Fruit fly (Drosophila melanogaster): Measurements from ENCODE around the gene Atg14.

The Atg14 gene

dm6 chr3R:29153197-29153644 is 37.0 kb downstream of the Atg14 start, which contains the start of the genes Slbp and Rpn2 (continued):
- TF ChIP-seq Hr38 (GFP tag; optimal IDR thresholded peaks at IDR 0.05) (no peak), Ets21C (GFP tag; optimal IDR thresholded peaks at IDR 0.05) (no peak), dsx (GFP tag; optimal IDR thresholded peaks at IDR 0.05; ENCODE audit: poor library complexity, severe bottlenecking) (no peak), salr (GFP tag; optimal IDR thresholded peaks at IDR 0.05) (no peak), acj6 (GFP tag; optimal IDR thresholded peaks at IDR 0.05) (no peak), spab (GFP tag; optimal IDR thresholded peaks at IDR 0.05) (no peak), vri (GFP tag; optimal IDR thresholded peaks at IDR 0.05) (no peak), Blimp-1 (GFP tag; optimal IDR thresholded peaks at IDR 0.05) (no peak), CG6792 (GFP tag; optimal IDR thresholded peaks at IDR 0.05) (peak; percentile 23), CG6163 (GFP tag; IDR thresholded peaks at IDR 0.05) (no peak), Hr39 (GFP tag; optimal IDR thresholded peaks at IDR 0.05) (peak; percentile 15), svp (GFP tag) (no peak), CG3919 (GFP tag; optimal IDR thresholded peaks at IDR 0.05) (peak; percentile 32), CG10669 (GFP tag; optimal IDR thresholded peaks at IDR 0.05) (no peak), CG7368 (GFP tag; optimal IDR thresholded peaks at IDR 0.05) (no peak), CG15336 (GFP tag; IDR thresholded peaks at IDR 0.05) (no peak)

DNA sequence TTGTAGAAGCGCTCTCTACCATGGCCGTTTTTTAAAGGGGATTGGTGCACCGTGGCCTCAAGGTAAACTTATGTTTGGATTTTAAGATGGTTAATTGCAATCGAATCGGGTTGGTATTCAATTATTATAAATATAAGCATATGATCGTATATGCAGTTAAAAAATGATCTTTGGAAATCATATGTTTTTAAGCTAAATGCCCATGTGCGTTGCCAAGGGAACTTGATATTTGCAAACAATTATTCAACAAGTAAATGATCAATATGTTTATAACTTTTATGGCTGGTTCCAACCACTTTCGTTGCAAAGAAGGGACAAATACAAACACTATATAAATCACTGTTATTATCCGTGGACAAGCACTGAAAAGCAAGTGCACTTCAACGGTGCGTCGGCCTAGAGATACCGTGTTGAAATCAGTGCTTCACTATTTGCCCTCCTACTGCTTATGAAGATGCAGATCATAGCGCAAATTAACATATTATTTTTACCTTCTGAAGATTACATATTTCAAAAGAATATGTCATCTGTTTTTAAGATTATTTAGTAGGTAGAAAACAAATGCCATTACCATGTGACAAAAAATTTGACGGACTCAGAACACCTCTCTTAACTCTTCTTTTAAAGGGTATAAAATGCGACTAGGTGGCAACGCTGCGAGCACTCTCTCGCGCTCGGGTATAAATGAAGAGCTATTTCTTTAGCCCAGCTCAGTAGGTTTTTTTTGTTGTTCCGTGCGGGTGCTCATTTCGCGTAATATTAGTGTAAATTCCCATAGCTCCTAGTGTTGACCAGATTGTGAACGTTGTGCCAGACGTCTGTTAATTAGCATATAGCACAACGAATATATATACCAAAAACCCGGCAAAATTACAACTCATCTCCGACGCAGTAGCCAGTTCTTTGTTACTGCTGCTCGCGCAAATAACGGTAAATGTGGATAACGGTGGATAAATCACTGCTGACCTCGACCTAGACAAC is 41.5 kb downstream of the Atg14 start, which contains the start of gene rdog:
Gene rdog (plus strand): TSS at position 705 of the 981 bp plus-strand sequence.
- peak; percentile 56 for TF ChIP-seq dac (GFP tag; optimal IDR thresholded peaks at IDR 0.05)
- TF ChIP-seq Eip93F (GFP tag; optimal IDR thresholded peaks at IDR 0.05): no peak
- TF ChIP-seq CG6163 (GFP tag; IDR thresholded peaks at IDR 0.05): no peak
- peak; percentile 86 for TF ChIP-seq CG8319 (GFP tag; optimal IDR thresholded peaks at IDR 0.05)
- peak; percentile 88 for TF ChIP-seq acj6 (GFP tag; optimal IDR thresholded peaks at IDR 0.05)
- peak; percentile 46 for TF ChIP-seq Gug (GFP tag; IDR thresholded peaks at IDR 0.05)
- TF ChIP-seq CG11762 (GFP tag; optimal IDR thresholded peaks at IDR 0.05; ENCODE audit: insufficient read depth): peak; percentile 74
- TF ChIP-seq lz (GFP tag; optimal IDR thresholded peaks at IDR 0.05): peak; percentile 89
- peak; percentile 59 for TF ChIP-seq CG3032 (tag; optimal IDR thresholded peaks at IDR 0.05)
- TF ChIP-seq Eip78C (GFP tag): peak; percentile 98
- peak; percentile 50 for TF ChIP-seq CG7368 (GFP tag; optimal IDR thresholded peaks at IDR 0.05)
- TF ChIP-seq net (GFP tag; optimal IDR thresholded peaks at IDR 0.05): peak; percentile 78
- TF ChIP-seq topi (GFP tag; optimal IDR thresholded peaks at IDR 0.05): peak; percentile 77
- TF ChIP-seq CG3919 (GFP tag; optimal IDR thresholded peaks at IDR 0.05): peak; percentile 87
- peak; percentile 37 to 89 for TF ChIP-seq salr (GFP tag; optimal IDR thresholded peaks at IDR 0.05)
- peak; percentile 64 for TF ChIP-seq Blimp-1 (GFP tag; optimal IDR thresholded peaks at IDR 0.05)
- peak; percentile 89 for TF ChIP-seq Eip75B (GFP tag; optimal IDR thresholded peaks at IDR 0.05)
- no peak for TF ChIP-seq fd85E (GFP tag; optimal IDR thresholded peaks at IDR 0.05)
- peak; percentile 65 for TF ChIP-seq CG16779 (tag; optimal IDR thresholded peaks at IDR 0.05)
- TF ChIP-seq eg (GFP tag; IDR thresholded peaks at IDR 0.05): peak; percentile 55
- TF ChIP-seq pdm3 (GFP tag; optimal IDR thresholded peaks at IDR 0.05): peak; percentile 85
- peak; percentile 78 for TF ChIP-seq CG10669 (GFP tag; optimal IDR thresholded peaks at IDR 0.05)
- peak; percentile 90 for TF ChIP-seq Met (GFP tag; optimal IDR thresholded peaks at IDR 0.05)
- peak; percentile 78 for TF ChIP-seq Ets21C (GFP tag; optimal IDR thresholded peaks at IDR 0.05)
- peak; percentile 85 for TF ChIP-seq CG10631 (GFP tag; optimal IDR thresholded peaks at IDR 0.05)
- peak; percentile 73 for TF ChIP-seq CG11902 (GFP tag; optimal IDR thresholded peaks at IDR 0.05)
- peak; percentile 73 for TF ChIP-seq spab (GFP tag; optimal IDR thresholded peaks at IDR 0.05)
- TF ChIP-seq Smox (GFP tag; optimal IDR thresholded peaks at IDR 0.05): peak; percentile 85
- TF ChIP-seq Hr39 (GFP tag; optimal IDR thresholded peaks at IDR 0.05): peak; percentile 89
- peak; percentile 75 for TF ChIP-seq svp (GFP tag)
- TF ChIP-seq vri (GFP tag; optimal IDR thresholded peaks at IDR 0.05): peak; percentile 74
- peak; percentile 88 for TF ChIP-seq CG6792 (GFP tag; optimal IDR thresholded peaks at IDR 0.05)
- peak; percentile 82 for TF ChIP-seq CG1621 (tag; optimal IDR thresholded peaks at IDR 0.05)
- TF ChIP-seq CG8632 (GFP tag; optimal IDR thresholded peaks at IDR 0.05): peak; percentile 81
- TF ChIP-seq CG31627 (GFP tag; optimal IDR thresholded peaks at IDR 0.05): peak; percentile 88
- TF ChIP-seq Sox102F (GFP tag; optimal IDR thresholded peaks at IDR 0.05): peak; percentile 90
- peak; percentile 41 for TF ChIP-seq Lpt (GFP tag; optimal IDR thresholded peaks at IDR 0.05)
- TF ChIP-seq dsx (GFP tag; optimal IDR thresholded peaks at IDR 0.05; ENCODE audit: poor library complexity, severe bottlenecking): peak; percentile 61
- peak in 1 of 2 experiments; percentile 85 for TF ChIP-seq ss (GFP tag; optimal IDR thresholded peaks at IDR 0.05)
- TF ChIP-seq CG9139 (GFP tag; optimal IDR thresholded peaks at IDR 0.05): no peak
- TF ChIP-seq Sox15 (GFP tag; optimal IDR thresholded peaks at IDR 0.05): peak; percentile 74
- TF ChIP-seq CG4318 (GFP tag; optimal IDR thresholded peaks at IDR 0.05): no peak
- no peak for TF ChIP-seq CG11294 (GFP tag; IDR thresholded peaks at IDR 0.05)

All from whole organism, prepupa.